Fruit fly (Drosophila melanogaster) Kc167 (cell line): ENCODE results near the gene msopa.

Experiments
- Myc ChIP-seq: fragments of >200 bp; optimal IDR thresholded peaks from 2 replicates; lab custom pipeline; 2017; ENCODE audit warnings: missing external identifiers
- Sin3A ChIP-seq: fragments of >200 bp; optimal IDR thresholded peaks from 2 replicates; lab custom pipeline; 2018; ENCODE audit warnings: missing external identifiers
- insv ChIP-seq: fragments of >200 bp; optimal IDR thresholded peaks from 3 replicates; lab custom pipeline; 2018; ENCODE audit warnings: missing external identifiers
- psq ChIP-seq: fragments of >200 bp; optimal IDR thresholded peaks from 2 replicates; lab custom pipeline; 2017; ENCODE audit warnings: missing external identifiers
- ttk ChIP-seq: sonication (Bioruptor generic); optimal IDR thresholded peaks from 2 replicates; lab custom pipeline; 2017; ENCODE audit warnings: missing external identifiers

- TF ChIP-seq ttk (lab: Kevin White, UChicago), result no peak
- no peak for TF ChIP-seq psq (lab: Kevin White, UChicago)
- no peak for TF ChIP-seq insv (lab: Kevin White, UChicago)
- no peak for TF ChIP-seq Sin3A
- TF ChIP-seq Myc (lab: Kevin White, UChicago), result no peak
Observed at dm6 chr3L:22071687-22072394, 10.7 kb upstream of the msopa start, which contains the start of gene CG7139.
